Worm (Caenorhabditis elegans): ENCODE measurements around the gene F36H5.8.

DNA sequence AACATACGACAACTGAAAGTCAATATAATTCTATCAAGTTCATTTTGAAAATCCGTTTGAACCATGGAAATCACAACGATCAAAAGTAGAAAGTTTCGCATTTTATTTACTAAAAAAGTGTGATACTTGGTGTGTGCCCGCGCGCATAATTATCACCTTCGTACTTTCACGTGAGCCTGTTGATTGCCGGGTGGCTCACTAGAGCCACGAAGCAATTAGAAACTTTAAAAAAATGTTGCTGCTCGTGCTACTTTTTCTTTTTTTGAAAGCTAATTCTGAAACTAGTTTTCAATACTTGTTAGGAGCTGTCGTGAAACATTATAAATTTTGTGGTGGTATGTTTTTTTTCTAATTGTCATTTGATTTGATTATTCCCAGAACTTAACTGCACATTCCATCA, 11.6 kb downstream of the F36H5.8 start, which contains the start of the genes irld-9 and irld-33:
- no peak for TF ChIP-seq mdl-1 (tag; optimal IDR thresholded peaks at IDR 0.05)
- TF ChIP-seq elt-3 (tag; optimal IDR thresholded peaks at IDR 0.05) = no peak
- TF ChIP-seq mab-5 (tag; optimal IDR thresholded peaks at IDR 0.05) = no peak
- TF ChIP-seq snpc-4 (tag; optimal IDR thresholded peaks at IDR 0.05) = no peak
- no peak for TF ChIP-seq blmp-1 (tag; optimal IDR thresholded peaks at IDR 0.05; ENCODE audit: insufficient read depth)
- TF ChIP-seq F13H6.1 (tag; optimal IDR thresholded peaks at IDR 0.05) = no peak
- no peak for TF ChIP-seq nhr-23 (tag; optimal IDR thresholded peaks at IDR 0.05)
- TF ChIP-seq ztf-11 (tag; optimal IDR thresholded peaks at IDR 0.05) = no peak
- no peak for TF ChIP-seq elt-1 (tag; optimal IDR thresholded peaks at IDR 0.05)
- TF ChIP-seq nhr-11 (tag; optimal IDR thresholded peaks at IDR 0.05) = no peak
- no peak for TF ChIP-seq nhr-12 (tag; optimal IDR thresholded peaks at IDR 0.05)
- no peak for TF ChIP-seq C34F6.9 (tag; optimal IDR thresholded peaks at IDR 0.05)
- TF ChIP-seq ZK546.5 (tag; optimal IDR thresholded peaks at IDR 0.05) = no peak
- no peak for TF ChIP-seq lin-11 (tag; optimal IDR thresholded peaks at IDR 0.05)

Data from whole organism, L2 larva.